Fruit fly (Drosophila melanogaster) whole organism, prepupa: ENCODE data around the gene CG7556.

Experiments used
- CG3032 ChIP-seq: fragments of 200-800 bp; optimal IDR thresholded peaks from 2 replicates; lab custom pipeline; 2019; ENCODE audit warnings: missing biosample characterization, mild to moderate bottlenecking, missing genetic modification characterization, moderate library complexity
- CG34406 ChIP-seq: fragments of 200-800 bp; sonication (Bioruptor generic); optimal IDR thresholded peaks from 3 replicates; lab custom pipeline; 2016; ENCODE audit warnings: missing biosample characterization, missing genetic modification characterization
- CG6163 ChIP-seq: fragments of 200-800 bp; sonication (Bioruptor generic); IDR thresholded peaks from 3 replicates; pipeline ENCODE4 v1.3.6; 2022; ENCODE audit warnings: missing biosample characterization, missing genetic modification characterization
- CG6792 ChIP-seq: fragments of 200-800 bp; sonication (Bioruptor generic); optimal IDR thresholded peaks from 3 replicates; lab custom pipeline; 2016; ENCODE audit warnings: missing biosample characterization, missing genetic modification characterization
- Eip75B ChIP-seq: fragments of 200-800 bp; sonication (Bioruptor generic); optimal IDR thresholded peaks from 3 replicates; lab custom pipeline; 2016; ENCODE audit warnings: missing biosample characterization, missing genetic modification characterization
- Ets96B ChIP-seq: fragments of 200-800 bp; optimal IDR thresholded peaks from 2 replicates; lab custom pipeline; 2019; ENCODE audit warnings: missing biosample characterization, mild to moderate bottlenecking, missing genetic modification characterization, moderate library complexity
- Hr39 ChIP-seq: fragments of 200-800 bp; sonication (Bioruptor generic); optimal IDR thresholded peaks from 2 replicates; lab custom pipeline; 2016; ENCODE audit warnings: missing biosample characterization, missing genetic modification characterization
- Sox102F ChIP-seq: fragments of 200-800 bp; sonication (Bioruptor generic); optimal IDR thresholded peaks from 2 replicates; lab custom pipeline; 2016; ENCODE audit warnings: missing biosample characterization, mild to moderate bottlenecking, missing genetic modification characterization
- dac ChIP-seq: fragments of 200-800 bp; sonication (Bioruptor generic); optimal IDR thresholded peaks from 2 replicates; lab custom pipeline; 2017; ENCODE audit warnings: missing biosample characterization, mild to moderate bottlenecking, missing genetic modification characterization
- eg ChIP-seq: fragments of 200-800 bp; sonication (Bioruptor generic); IDR thresholded peaks from 3 replicates; pipeline ENCODE4 v1.3.6; 2022; ENCODE audit warnings: missing biosample characterization, missing genetic modification characterization
- fkh ChIP-seq: fragments of 200-800 bp; sonication (Bioruptor generic); optimal IDR thresholded peaks from 3 replicates; lab custom pipeline; 2017; ENCODE audit warnings: missing biosample characterization, mild to moderate bottlenecking, missing genetic modification characterization, moderate library complexity
- lz ChIP-seq: fragments of 200-800 bp; sonication (Bioruptor generic); optimal IDR thresholded peaks from 3 replicates; lab custom pipeline; 2016; ENCODE audit warnings: missing biosample characterization, missing genetic modification characterization
- salr ChIP-seq, 2 experiments: fragments of 200-800 bp; sonication (Bioruptor generic); optimal IDR thresholded peaks; 3 replicates each; lab custom pipeline; 2016 to 2018; ENCODE audit warnings: missing biosample characterization in 2 of 2, missing genetic modification characterization in 2 of 2, mild to moderate bottlenecking in 1 of 2

dm6 chrX:19149511-19149876, 30.1 kb downstream of the CG7556 start:
- no peak for TF ChIP-seq CG6792 (GFP tag; lab: Kevin White, UChicago)
- TF ChIP-seq Ets96B, result no peak
- TF ChIP-seq CG3032 (tag; lab: Kevin White, UChicago), result no peak
- no peak for TF ChIP-seq lz (GFP tag; lab: Kevin White, UChicago)
- no peak for TF ChIP-seq CG34406
- TF ChIP-seq Eip75B, result no peak
- no peak for TF ChIP-seq Sox102F (GFP tag; lab: Kevin White, UChicago)
- 0 out of 3 replicates have a peak, but pooled peaks have one; percentile 9 for TF ChIP-seq CG6163 (GFP tag; lab: Robert Waterston, UW)
- TF ChIP-seq Hr39 (GFP tag; lab: Kevin White, UChicago), result no peak
- no peak for TF ChIP-seq salr (GFP tag; optimal IDR thresholded peaks at IDR 0.05; lab: Kevin White, UChicago)
- TF ChIP-seq eg (GFP tag; lab: Robert Waterston, UW), result no peak; the same call in 2 of the 3 replicates
- no peak for TF ChIP-seq fkh (GFP tag; lab: Kevin White, UChicago)
- TF ChIP-seq dac (GFP tag; lab: Kevin White, UChicago), result no peak
